Worm (Caenorhabditis elegans): ENCODE data around the gene F55B12.2.
A peak's percentile ranks its signal among the peaks of the same experiment; 100 is the strongest.

- TF ChIP-seq ztf-11 (tag; optimal IDR thresholded peaks at IDR 0.05) (no peak), nhr-77 (tag; optimal IDR thresholded peaks at IDR 0.05) (no peak), lin-39 (tag; optimal IDR thresholded peaks at IDR 0.05) (no peak), elt-1 (tag; optimal IDR thresholded peaks at IDR 0.05) (no peak), unc-62 (GFP tag; optimal IDR thresholded peaks at IDR 0.05) (no peak), skn-1 (tag; optimal IDR thresholded peaks at IDR 0.05) (peak; percentile 69), nhr-10 (tag; optimal IDR thresholded peaks at IDR 0.05) (no peak), ama-1 (optimal IDR thresholded peaks at IDR 0.05) (peak; percentile 67), R02D3.7 (tag; optimal IDR thresholded peaks at IDR 0.05) (no peak), lin-11 (tag; optimal IDR thresholded peaks at IDR 0.05) (peak; percentile 78), nhr-237 (tag; optimal IDR thresholded peaks at IDR 0.05) (no peak), egl-27 (tag; optimal IDR thresholded peaks at IDR 0.05) (peak; percentile 61), nhr-11 (tag; optimal IDR thresholded peaks at IDR 0.05) (no peak), snpc-4 (tag; optimal IDR thresholded peaks at IDR 0.05) (peak; percentile 81)
Observed at ce11 chrV:13789362-13789761, 27.4 kb downstream of the F55B12.2 start.
